Fruit fly (Drosophila melanogaster) S2 (cell line): Measurements from ENCODE around the gene Drsl1.

ENCODE experiments used
- CG8478 ChIP-seq: fragments of >200 bp; optimal IDR thresholded peaks from 2 replicates; lab custom pipeline; 2018
- CTCF ChIP-seq, 2 experiments: fragments of >200 bp; optimal IDR thresholded peaks; 2 replicates each; lab custom pipeline; 2018

DNA sequence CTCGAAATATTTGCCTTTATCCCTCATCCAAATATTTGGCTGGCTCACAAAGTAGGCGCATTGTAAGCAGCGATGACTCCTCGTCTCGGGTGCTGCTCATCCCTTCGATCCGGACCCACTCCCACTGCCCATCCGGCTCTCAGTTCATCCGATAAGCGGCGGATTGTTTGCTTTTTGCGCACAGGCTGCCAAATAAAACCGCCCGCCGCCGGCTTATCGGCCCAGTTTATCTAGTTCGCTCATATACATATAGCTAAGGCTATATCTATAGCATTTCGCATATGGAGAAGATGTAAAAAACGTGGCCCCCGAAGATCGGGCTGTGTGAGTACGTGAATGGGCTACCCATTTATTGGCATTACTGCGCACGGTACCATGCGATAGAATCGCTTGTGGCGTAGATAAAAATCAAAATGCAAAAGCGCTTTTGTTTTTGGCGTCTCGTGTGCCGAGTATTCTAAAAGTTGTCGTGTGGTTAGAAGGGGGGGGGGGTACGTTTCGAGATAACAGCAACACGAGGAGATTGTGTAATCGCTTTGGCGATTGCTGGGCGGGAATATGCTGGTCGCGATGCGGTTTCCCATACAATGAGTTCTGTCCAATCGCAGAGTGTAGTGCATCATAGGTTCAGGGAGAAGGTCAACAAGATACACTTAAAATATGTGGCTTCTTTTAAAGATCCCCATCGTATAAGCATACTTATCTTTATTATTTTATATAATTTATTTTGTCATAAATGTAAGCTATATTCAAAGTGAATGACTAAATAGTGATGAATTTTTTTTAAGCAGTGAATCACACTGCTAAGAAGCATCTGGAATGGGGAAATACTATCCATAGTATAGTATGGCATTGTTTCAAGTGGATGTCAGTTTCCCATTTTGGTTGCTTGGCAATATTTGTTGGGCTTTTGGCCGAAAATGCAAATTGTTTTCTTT, 26.6 kb downstream of the Drsl1 start:
- TF ChIP-seq CTCF (optimal IDR thresholded peaks at IDR 0.05; lab: Kevin White, UChicago) = no peak
- no peak for TF ChIP-seq CG8478 (lab: Kevin White, UChicago)
